Worm (Caenorhabditis elegans): ENCODE measurements around the gene dct-13.

dct-13 gene

DNA sequence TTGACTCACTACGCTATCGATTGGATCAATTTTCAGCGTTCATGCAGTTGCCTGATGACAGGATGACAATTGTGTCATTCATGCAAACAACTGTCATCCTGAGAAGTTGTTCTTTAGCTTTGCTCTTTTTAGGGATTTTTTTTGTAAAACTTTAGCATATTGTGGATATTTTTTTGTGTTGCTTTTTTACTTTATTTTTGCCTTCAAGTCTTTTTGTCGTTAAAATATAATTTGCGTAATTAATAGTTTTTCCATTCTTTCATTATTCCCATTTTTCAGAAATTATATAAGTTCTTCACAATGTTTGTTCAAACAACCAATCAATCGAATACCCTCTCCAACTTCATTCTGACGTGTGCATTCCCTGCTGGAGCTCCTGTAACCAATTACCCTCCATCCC lies 15.7 kb upstream of the dct-13 start, which contains the start of gene Y116A8C.20:
Y116A8C.20 (plus strand) TSS at position 301 of the 400 bp plus-strand sequence.
- TF ChIP-seq ztf-11 (tag; optimal IDR thresholded peaks at IDR 0.05): no peak
- TF ChIP-seq eor-1 (tag; optimal IDR thresholded peaks at IDR 0.05): no peak
- no peak for TF ChIP-seq ZK546.5 (tag; optimal IDR thresholded peaks at IDR 0.05)
- TF ChIP-seq nhr-76 (tag; optimal IDR thresholded peaks at IDR 0.05): no peak
- no peak for TF ChIP-seq unc-62 (GFP tag; optimal IDR thresholded peaks at IDR 0.05)
- no peak for TF ChIP-seq jun-1 (tag; optimal IDR thresholded peaks at IDR 0.05)
- no peak for TF ChIP-seq skn-1 (tag; optimal IDR thresholded peaks at IDR 0.05)
- TF ChIP-seq pqm-1 (tag; optimal IDR thresholded peaks at IDR 0.05): no peak
- no peak for TF ChIP-seq lin-15B (tag; optimal IDR thresholded peaks at IDR 0.05)
- TF ChIP-seq fkh-10 (GFP tag; optimal IDR thresholded peaks at IDR 0.05): no peak
- no peak for TF ChIP-seq egl-27 (tag; optimal IDR thresholded peaks at IDR 0.05)
- TF ChIP-seq lsy-12 (tag; optimal IDR thresholded peaks at IDR 0.05): no peak
- TF ChIP-seq tbx-2 (tag; optimal IDR thresholded peaks at IDR 0.05): no peak
- no peak for TF ChIP-seq egl-5 (tag; optimal IDR thresholded peaks at IDR 0.05)
- no peak for TF ChIP-seq nhr-23 (tag; optimal IDR thresholded peaks at IDR 0.05)
- TF ChIP-seq zag-1 (tag; optimal IDR thresholded peaks at IDR 0.05): no peak

- TF ChIP-seq ceh-9 (tag; optimal IDR thresholded peaks at IDR 0.05): no peak
- no peak for TF ChIP-seq nhr-23 (tag; optimal IDR thresholded peaks at IDR 0.05)
- TF ChIP-seq nhr-76 (tag; optimal IDR thresholded peaks at IDR 0.05): no peak
- no peak for TF ChIP-seq hmg-11 (tag; optimal IDR thresholded peaks at IDR 0.05)
- no peak for TF ChIP-seq nhr-67 (tag; optimal IDR thresholded peaks at IDR 0.05)
- TF ChIP-seq egl-27 (tag; optimal IDR thresholded peaks at IDR 0.05): no peak
Measured at ce11 chrIV:17039545-17039944, 14.6 kb upstream of the dct-13 start, which contains the start of gene Y116A8C.19. TSS of gene Y116A8C.19 (minus strand) at chrIV:17039645.

DNA sequence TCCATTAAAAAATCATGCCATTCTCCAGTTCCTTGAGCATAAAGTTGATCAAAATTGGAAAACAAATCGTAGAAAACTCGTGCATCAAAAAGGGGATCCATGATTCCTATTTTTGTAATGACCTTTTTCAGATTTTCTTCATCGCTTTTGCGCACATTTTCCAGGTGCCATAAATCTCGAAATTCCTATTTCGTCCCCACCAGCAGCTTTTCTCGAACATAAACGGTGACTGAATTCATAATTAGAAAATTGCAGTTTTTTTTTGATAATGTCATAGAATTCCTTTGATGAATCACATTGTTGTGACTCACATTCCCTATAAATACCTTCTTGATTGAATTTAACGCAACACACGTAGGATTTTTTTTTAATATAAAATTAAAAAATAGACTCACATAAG lies 5.6 kb upstream of the dct-13 start, which contains the start of gene nhr-229:
nhr-229 (minus strand) TSS at position 101 of the 400 bp plus-strand sequence.
- TF ChIP-seq egl-27 (tag; optimal IDR thresholded peaks at IDR 0.05): no peak
- no peak for TF ChIP-seq fos-1 (tag; optimal IDR thresholded peaks at IDR 0.05)

DNA sequence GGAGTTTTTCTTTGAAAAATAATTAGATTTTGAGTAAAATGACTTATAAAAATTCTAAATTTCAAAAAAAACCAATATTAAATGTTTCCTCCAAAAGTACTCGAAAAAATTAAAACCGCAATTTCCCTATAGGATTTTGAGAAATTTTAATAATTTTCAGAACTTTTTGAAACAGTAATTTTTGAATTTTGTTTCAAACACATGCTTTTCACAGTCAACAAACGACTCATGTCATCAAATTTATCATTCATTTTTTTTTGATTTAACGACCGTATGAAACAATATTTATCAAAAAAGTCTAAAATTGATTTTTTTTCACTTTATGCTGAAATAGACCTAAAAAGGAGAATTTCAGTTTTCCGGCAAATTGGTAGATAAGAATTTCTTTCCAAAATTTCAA lies 1.7 kb upstream of the dct-13 start:
- TF ChIP-seq sea-2 (GFP tag; optimal IDR thresholded peaks at IDR 0.05) (no peak), aly-2 (tag; optimal IDR thresholded peaks at IDR 0.05) (no peak), lin-39 (tag; optimal IDR thresholded peaks at IDR 0.05) (no peak), nhr-77 (tag; optimal IDR thresholded peaks at IDR 0.05) (no peak), egl-5 (tag; optimal IDR thresholded peaks at IDR 0.05) (no peak), pqm-1 (tag; optimal IDR thresholded peaks at IDR 0.05) (no peak), lsy-12 (tag; optimal IDR thresholded peaks at IDR 0.05) (no peak), ceh-16 (tag; optimal IDR thresholded peaks at IDR 0.05) (no peak), ceh-82 (tag; optimal IDR thresholded peaks at IDR 0.05) (no peak), jun-1 (tag; optimal IDR thresholded peaks at IDR 0.05) (no peak), R02D3.7 (tag; optimal IDR thresholded peaks at IDR 0.05) (no peak)

- no peak for TF ChIP-seq hmg-11 (tag; optimal IDR thresholded peaks at IDR 0.05)
Measured at ce11 chrIV:17021042-17021441, 3.9 kb downstream of the dct-13 start.

DNA sequence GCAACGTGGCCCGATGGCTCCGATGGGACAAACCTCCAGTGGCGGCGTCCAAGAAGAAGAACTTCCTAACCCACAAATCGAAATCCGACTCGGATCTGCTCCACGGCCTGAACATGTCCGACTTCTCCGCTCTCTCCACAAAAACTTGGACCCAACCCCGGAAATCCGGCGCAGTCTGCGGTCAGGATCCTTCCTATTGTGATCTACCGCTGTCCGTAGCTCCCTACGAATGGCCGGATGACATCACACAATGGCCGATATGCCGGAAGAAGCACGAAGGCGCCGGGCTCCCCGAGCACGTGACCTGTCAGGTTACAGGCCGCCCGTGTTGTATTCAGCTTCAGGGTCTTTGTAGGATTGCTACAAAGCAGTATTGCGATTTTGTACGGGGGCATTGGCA lies 14.6 kb downstream of the dct-13 start:
- TF ChIP-seq nhr-76 (tag; optimal IDR thresholded peaks at IDR 0.05) (no peak), ama-1 (optimal IDR thresholded peaks at IDR 0.05) (no peak), ceh-28 (tag; optimal IDR thresholded peaks at IDR 0.05) (no peak), fkh-2 (tag; optimal IDR thresholded peaks at IDR 0.05) (no peak), elt-1 (tag; optimal IDR thresholded peaks at IDR 0.05) (no peak), nhr-23 (tag; optimal IDR thresholded peaks at IDR 0.05) (no peak), nhr-67 (tag; optimal IDR thresholded peaks at IDR 0.05) (no peak), lin-15B (tag; optimal IDR thresholded peaks at IDR 0.05) (no peak), daf-12 (tag; optimal IDR thresholded peaks at IDR 0.05) (no peak), elt-3 (tag; optimal IDR thresholded peaks at IDR 0.05) (no peak), ceh-82 (tag; optimal IDR thresholded peaks at IDR 0.05) (no peak), jun-1 (tag; optimal IDR thresholded peaks at IDR 0.05) (no peak), ceh-9 (tag; optimal IDR thresholded peaks at IDR 0.05) (no peak), aly-2 (tag; optimal IDR thresholded peaks at IDR 0.05) (no peak), nhr-43 (tag; optimal IDR thresholded peaks at IDR 0.05; ENCODE audit: poor library complexity, severe bottlenecking) (no peak), ceh-16 (tag; optimal IDR thresholded peaks at IDR 0.05) (no peak), nfya-1 (tag; optimal IDR thresholded peaks at IDR 0.05; ENCODE audit: insufficient read depth) (no peak), nhr-237 (tag; optimal IDR thresholded peaks at IDR 0.05) (no peak), lin-39 (tag; optimal IDR thresholded peaks at IDR 0.05) (no peak), nhr-11 (tag; optimal IDR thresholded peaks at IDR 0.05) (no peak)

Measured in whole organism, L3 larva.